Worm (Caenorhabditis elegans): Measurements from ENCODE around the gene ddr-2.

DNA sequence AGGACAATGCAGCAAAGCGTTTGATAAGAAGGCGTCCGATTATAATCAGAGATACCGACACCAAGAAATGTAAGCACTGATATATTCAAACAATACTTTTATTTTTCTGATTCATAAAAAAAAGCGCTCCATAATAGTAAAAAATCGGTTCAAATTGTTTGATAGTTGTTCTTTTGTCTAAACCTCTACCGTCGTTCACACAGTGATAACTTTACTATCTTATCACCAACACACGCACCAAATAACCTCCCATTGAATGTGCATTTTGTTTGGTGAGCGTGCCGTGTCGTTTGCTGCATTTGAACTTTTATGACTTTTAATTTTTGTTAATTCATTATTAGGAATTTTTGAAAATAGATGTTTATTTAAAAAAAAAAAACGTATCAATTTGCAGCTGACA is 19.0 kb downstream of the ddr-2 start:
- no peak for TF ChIP-seq lsy-2 (tag; optimal IDR thresholded peaks at IDR 0.05)
- no peak for TF ChIP-seq T20F7.1 (GFP tag; optimal IDR thresholded peaks at IDR 0.05)
- TF ChIP-seq daf-12 (tag; optimal IDR thresholded peaks at IDR 0.05): no peak
- TF ChIP-seq zfp-2 (tag; optimal IDR thresholded peaks at IDR 0.05): no peak
- no peak for TF ChIP-seq fkh-10 (GFP tag; optimal IDR thresholded peaks at IDR 0.05)
- TF ChIP-seq R02D3.7 (tag; optimal IDR thresholded peaks at IDR 0.05): no peak
- TF ChIP-seq ceh-62 (tag; optimal IDR thresholded peaks at IDR 0.05): no peak
- no peak for TF ChIP-seq F26F4.8 (GFP tag; conservative IDR thresholded peaks at IDR 0.05)

Measured in whole organism, L4 larva.